Fruit fly (Drosophila melanogaster) whole organism, embryonic: ENCODE measurements around the gene CG5928.

Source experiments
- ATbp ChIP-seq: fragments of 200-800 bp; sonication (Bioruptor generic); optimal IDR thresholded peaks from 2 replicates; lab custom pipeline; 2017; ENCODE audit warnings: missing biosample characterization, mild to moderate bottlenecking, missing genetic modification characterization, missing genetic modification reagents
- Abd-B ChIP-seq: fragments of 200-800 bp; sonication (Bioruptor generic); optimal IDR thresholded peaks from 2 replicates; lab custom pipeline; 2018; ENCODE audit warnings: missing biosample characterization, mild to moderate bottlenecking, missing genetic modification characterization, moderate library complexity
- Atf6 ChIP-seq: fragments of 200-800 bp; sonication (Bioruptor generic); IDR thresholded peaks from 2 replicates; pipeline ENCODE4 v1.3.6; 2022; ENCODE audit warnings: missing biosample characterization, missing genetic modification characterization
- CG11093 ChIP-seq: fragments of 200-800 bp; sonication (Bioruptor generic); IDR thresholded peaks from 3 replicates; pipeline ENCODE4 v1.3.6; 2022; ENCODE audit warnings: missing biosample characterization, missing genetic modification characterization
- CG13624 ChIP-seq: fragments of 200-800 bp; sonication (Bioruptor generic); optimal IDR thresholded peaks from 2 replicates; lab custom pipeline; 2016; ENCODE audit warnings: missing biosample characterization, missing genetic modification characterization
- CG14710 ChIP-seq: fragments of 200-800 bp; sonication (Bioruptor generic); optimal IDR thresholded peaks from 3 replicates; lab custom pipeline; 2019; ENCODE audit warnings: missing biosample characterization, mild to moderate bottlenecking, missing genetic modification characterization, moderate library complexity
- CG14965 ChIP-seq: fragments of 200-800 bp; sonication (Bioruptor generic); optimal IDR thresholded peaks from 2 replicates; lab custom pipeline; 2016; ENCODE audit warnings: missing biosample characterization, missing genetic modification characterization, borderline replicate concordance
- CG18599 ChIP-seq: fragments of 200-800 bp; sonication (Bioruptor generic); optimal IDR thresholded peaks from 3 replicates; lab custom pipeline; 2017; ENCODE audit warnings: missing biosample characterization, missing genetic modification characterization, mild to moderate bottlenecking, moderate library complexity, missing genetic modification reagents
- CG3163 ChIP-seq: fragments of 200-800 bp; sonication (Bioruptor generic); optimal IDR thresholded peaks from 3 replicates; lab custom pipeline; 2016; ENCODE audit warnings: missing biosample characterization, missing genetic modification characterization
- CG32767 ChIP-seq: fragments of 200-800 bp; sonication (Bioruptor generic); IDR thresholded peaks from 2 replicates; pipeline ENCODE4 v1.3.6; 2022; ENCODE audit warnings: missing biosample characterization, missing genetic modification characterization
- CG34422 ChIP-seq: fragments of 200-800 bp; sonication (Bioruptor generic); IDR thresholded peaks from 3 replicates; pipeline ENCODE4 v1.3.6; 2022; ENCODE audit warnings: missing biosample characterization, missing genetic modification characterization
- CG4328 ChIP-seq: fragments of 200-800 bp; sonication (Bioruptor generic); optimal IDR thresholded peaks from 3 replicates; lab custom pipeline; 2017; ENCODE audit warnings: missing biosample characterization, missing genetic modification reagents, missing genetic modification characterization
- CG4360 ChIP-seq: fragments of 200-800 bp; sonication (Bioruptor generic); IDR thresholded peaks from 2 replicates; pipeline ENCODE4 v1.3.6; 2022; ENCODE audit warnings: missing biosample characterization, missing genetic modification characterization
- CG5180 ChIP-seq: fragments of 200-800 bp; sonication (Bioruptor generic); optimal IDR thresholded peaks from 3 replicates; lab custom pipeline; 2017; ENCODE audit warnings: missing biosample characterization, missing genetic modification characterization, mild to moderate bottlenecking, moderate library complexity, missing genetic modification reagents
- CG8388 ChIP-seq: fragments of 200-800 bp; sonication (Bioruptor generic); optimal IDR thresholded peaks from 2 replicates; lab custom pipeline; 2019; ENCODE audit warnings: missing biosample characterization, mild to moderate bottlenecking, missing genetic modification characterization, moderate library complexity
- CG9215 ChIP-seq: fragments of 200-800 bp; sonication (Bioruptor generic); IDR thresholded peaks from 2 replicates; pipeline ENCODE4 v1.3.6; 2022; ENCODE audit warnings: missing biosample characterization, missing genetic modification characterization
- CG9932 ChIP-seq: fragments of 200-800 bp; sonication (Bioruptor generic); IDR thresholded peaks from 2 replicates; pipeline ENCODE4 v1.3.6; 2022; ENCODE audit warnings: missing biosample characterization, missing genetic modification characterization
- D19A ChIP-seq: fragments of 200-800 bp; optimal IDR thresholded peaks from 3 replicates; lab custom pipeline; 2019; ENCODE audit warnings: missing biosample characterization, mild to moderate bottlenecking, missing genetic modification characterization, moderate library complexity
- Drgx ChIP-seq: fragments of 200-800 bp; sonication (Bioruptor generic); IDR thresholded peaks from 2 replicates; pipeline ENCODE4 v1.3.6; 2022; ENCODE audit warnings: missing biosample characterization, missing genetic modification characterization
- Hey ChIP-seq: fragments of 200-800 bp; sonication (Bioruptor generic); optimal IDR thresholded peaks from 3 replicates; lab custom pipeline; 2018; ENCODE audit warnings: missing biosample characterization, mild to moderate bottlenecking, missing genetic modification characterization
- HmgD ChIP-seq: fragments of 200-800 bp; sonication (Bioruptor generic); optimal IDR thresholded peaks from 3 replicates; lab custom pipeline; 2016; ENCODE audit warnings: missing biosample characterization, missing genetic modification characterization
- Hsf ChIP-seq: fragments of 200-800 bp; sonication (Bioruptor generic); optimal IDR thresholded peaks from 3 replicates; lab custom pipeline; 2016; ENCODE audit warnings: missing biosample characterization, missing genetic modification characterization
- Kr ChIP-seq: fragments of 200-800 bp; sonication (Bioruptor generic); optimal IDR thresholded peaks from 2 replicates; lab custom pipeline; 2017; ENCODE audit warnings: missing biosample characterization, mild to moderate bottlenecking, missing genetic modification characterization
- Ptx1 ChIP-seq: fragments of 200-800 bp; sonication (Bioruptor generic); IDR thresholded peaks from 2 replicates; pipeline ENCODE4 v1.3.6; 2022; ENCODE audit warnings: missing biosample characterization, missing genetic modification characterization
- Sox102F ChIP-seq: fragments of 200-800 bp; sonication (Bioruptor generic); optimal IDR thresholded peaks from 2 replicates; lab custom pipeline; 2018; ENCODE audit warnings: missing biosample characterization, mild to moderate bottlenecking, missing genetic modification characterization, moderate library complexity
- Taf1 ChIP-seq: fragments of 200-800 bp; sonication (Bioruptor generic); IDR thresholded peaks from 2 replicates; pipeline ENCODE4 v1.3.6; 2022; ENCODE audit warnings: missing biosample characterization, missing genetic modification characterization
- Usf ChIP-seq: fragments of 200-800 bp; sonication (Bioruptor generic); optimal IDR thresholded peaks from 2 replicates; lab custom pipeline; 2017; ENCODE audit warnings: missing genotype, missing biosample characterization, missing genetic modification characterization
- ab ChIP-seq: fragments of 200-800 bp; sonication (Bioruptor generic); optimal IDR thresholded peaks from 2 replicates; lab custom pipeline; 2016; ENCODE audit warnings: missing biosample characterization, missing genetic modification characterization
- ap ChIP-seq: fragments of 200-800 bp; sonication (Bioruptor generic); IDR thresholded peaks from 2 replicates; pipeline ENCODE4 v1.3.6; 2022; ENCODE audit warnings: missing biosample characterization, missing genetic modification characterization
- bsh ChIP-seq, 2 experiments: fragments of 200-800 bp; sonication (Bioruptor generic); optimal IDR thresholded peaks; 2 replicates each; lab custom pipeline; 2017 to 2018; ENCODE audit warnings: mild to moderate bottlenecking in 2 of 2, missing biosample characterization in 2 of 2, missing genetic modification characterization in 2 of 2, moderate library complexity in 1 of 2
- dimm ChIP-seq: fragments of 200-800 bp; sonication (Bioruptor generic); IDR thresholded peaks from 2 replicates; pipeline ENCODE4 v1.3.6; 2022; ENCODE audit warnings: missing biosample characterization, missing genetic modification characterization
- emc ChIP-seq: fragments of 200-800 bp; sonication (Bioruptor generic); optimal IDR thresholded peaks from 2 replicates; lab custom pipeline; 2016; ENCODE audit warnings: missing biosample characterization, missing genetic modification characterization
- eve ChIP-seq, 2 experiments: fragments of >200 bp; optimal IDR thresholded peaks; 2 replicates each; lab custom pipeline; 2017; ENCODE audit warnings: missing biosample characterization in 2 of 2, missing genetic modification characterization in 2 of 2
- gem ChIP-seq: fragments of 200-800 bp; sonication (Bioruptor generic); optimal IDR thresholded peaks from 2 replicates; lab custom pipeline; 2019; ENCODE audit warnings: missing biosample characterization, mild to moderate bottlenecking, missing genetic modification characterization, moderate library complexity
- gt ChIP-seq: fragments of 200-800 bp; sonication (Bioruptor generic); IDR thresholded peaks from 2 replicates; pipeline ENCODE4 v1.3.6; 2022; ENCODE audit warnings: missing biosample characterization, missing genetic modification characterization
- kah ChIP-seq: fragments of 200-800 bp; sonication (Bioruptor generic); optimal IDR thresholded peaks from 2 replicates; lab custom pipeline; 2018; ENCODE audit warnings: missing biosample characterization, mild to moderate bottlenecking, missing genetic modification characterization
- knrl ChIP-seq: fragments of 200-800 bp; sonication (Bioruptor generic); IDR thresholded peaks from 3 replicates; pipeline ENCODE4 v1.3.6; 2022; ENCODE audit warnings: missing biosample characterization, missing genetic modification characterization; ENCODE audit not compliant: partially characterized antibody
- luna ChIP-seq: fragments of 200-800 bp; sonication (Bioruptor generic); optimal IDR thresholded peaks from 2 replicates; lab custom pipeline; 2016; ENCODE audit warnings: missing biosample characterization, missing genetic modification characterization
- nom ChIP-seq: fragments of 200-800 bp; sonication (Bioruptor generic); optimal IDR thresholded peaks from 2 replicates; lab custom pipeline; 2017; ENCODE audit warnings: missing biosample characterization, missing genetic modification characterization, mild to moderate bottlenecking, moderate library complexity, missing genetic modification reagents
- pan ChIP-seq, 4 experiments: fragments of >200 bp in 3 of 4; fragments of 200-800 bp in 1 of 4; sonication (Bioruptor generic) in 1 of 4; optimal IDR thresholded peaks in 3 of 4; IDR thresholded peaks in 1 of 4; 2 replicates each; pipeline versions ENCODE4 v1.3.6 to Lab custom; 2017 to 2022; ENCODE audit warnings: missing biosample characterization in 2 of 4, missing genetic modification characterization in 2 of 4, mixed read lengths in 1 of 4
- prd ChIP-seq, 3 experiments: fragments of >200 bp in 2 of 3; fragments of 200-800 bp in 1 of 3; sonication (Bioruptor generic) in 1 of 3; optimal IDR thresholded peaks in 2 of 3; IDR thresholded peaks in 1 of 3; 2 replicates in 2 of 3; 3 replicates in 1 of 3; pipeline versions ENCODE4 v1.3.6 to Lab custom; 2017 to 2022; ENCODE audit warnings: missing biosample characterization in 1 of 3, missing genetic modification characterization in 1 of 3
- row ChIP-seq: fragments of 200-800 bp; sonication (Bioruptor generic); IDR thresholded peaks from 3 replicates; pipeline ENCODE4 v1.3.6; 2022; ENCODE audit warnings: missing biosample characterization, missing genetic modification characterization
- sens ChIP-seq: fragments of 200-800 bp; sonication (Bioruptor generic); peaks from one replicate; lab custom pipeline; 2016; ENCODE audit warnings: missing biosample characterization, missing genetic modification characterization
- usp ChIP-seq: fragments of >200 bp; optimal IDR thresholded peaks from 2 replicates; lab custom pipeline; 2017; ENCODE audit warnings: missing biosample characterization, missing genetic modification characterization

The CG5928 gene

DNA sequence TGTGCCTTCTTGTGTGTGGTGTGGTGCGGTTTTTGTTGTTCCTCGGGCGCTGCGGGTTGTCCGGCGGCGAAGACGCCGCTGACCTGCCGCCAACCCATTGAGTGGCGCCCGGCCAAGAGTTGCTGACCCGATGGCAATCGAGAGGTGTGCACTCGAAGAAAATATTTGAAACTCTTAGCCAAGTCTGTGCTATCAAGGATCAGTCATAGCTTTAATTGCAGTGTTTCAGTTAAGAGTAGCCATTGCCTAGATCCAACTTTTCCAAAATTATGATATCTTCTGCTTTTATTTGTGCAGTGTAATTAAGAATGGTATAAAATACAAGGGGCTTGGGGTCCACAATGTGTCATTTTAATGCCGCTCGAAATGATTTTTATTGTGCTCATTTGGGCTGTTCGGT is 43.1 kb upstream of the CG5928 start (continued):
- TF ChIP-seq dimm (GFP tag; lab: Robert Waterston, UW), result no peak
- no peak for TF ChIP-seq eve (GFP tag; optimal IDR thresholded peaks at IDR 0.05; lab: Kevin White, UChicago)

DNA sequence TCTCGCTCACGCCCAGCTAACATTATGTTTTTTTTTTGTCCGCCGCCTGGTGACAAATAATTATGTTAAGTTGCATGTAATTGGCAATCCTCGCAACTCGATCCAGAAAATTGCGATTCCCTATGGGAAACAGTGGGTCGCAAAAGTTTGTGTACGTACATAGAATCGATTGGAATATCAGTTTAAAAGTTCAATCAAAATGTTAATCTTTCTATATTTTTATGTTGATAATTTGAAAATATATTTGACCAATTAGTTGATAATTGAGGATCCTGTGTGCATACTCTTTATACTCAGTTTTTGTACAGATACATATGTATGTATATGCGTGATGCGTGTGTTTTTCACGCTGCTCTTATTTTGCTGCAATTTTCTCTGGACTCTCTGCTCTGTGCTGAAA is 39.9 kb upstream of the CG5928 start:
- TF ChIP-seq CG8388 (peak; percentile 70), CG9215 (GFP tag; lab: Robert Waterston, UW) (no peak), Ptx1 (GFP tag; lab: Robert Waterston, UW) (0 out of 2 replicates have a peak, but pooled peaks have one; percentile 15), CG4360 (GFP tag; lab: Robert Waterston, UW) (no peak), CG9932 (GFP tag; lab: Robert Waterston, UW) (no peak), nom (GFP tag; lab: Kevin White, UChicago) (peak; percentile 38), pan (optimal IDR thresholded peaks at IDR 0.05; lab: Kevin White, UChicago) (no peak), pan (GFP tag; optimal IDR thresholded peaks at IDR 0.05 in 1 of 2, IDR thresholded peaks at IDR 0.05 in 1 of 2) (peak in 1 of 2 experiments; percentile 25), sens (peak; percentile 49), usp (GFP tag; lab: Kevin White, UChicago) (no peak), CG3163 (GFP tag; lab: Kevin White, UChicago) (no peak), CG14965 (GFP tag; lab: Kevin White, UChicago) (no peak), CG11093 (GFP tag; lab: Robert Waterston, UW) (peak; percentile 11; the same call in 1 of the 3 replicates), CG34422 (GFP tag; lab: Robert Waterston, UW) (no peak), Hsf (GFP tag; lab: Kevin White, UChicago) (no peak), CG32767 (GFP tag; lab: Robert Waterston, UW) (no peak), Sox102F (GFP tag; lab: Kevin White, UChicago) (peak; percentile 0), Kr (GFP tag; lab: Kevin White, UChicago) (no peak), ab (GFP tag; lab: Kevin White, UChicago) (no peak), gt (GFP tag; lab: Robert Waterston, UW) (no peak), Abd-B (no peak), CG13624 (no peak), CG18599 (no peak), CG5180 (GFP tag; lab: Kevin White, UChicago) (no peak), knrl (GFP tag; lab: Robert Waterston, UW) (no peak), row (0 out of 3 replicates have a peak, but pooled peaks have one; percentile 15), prd (optimal IDR thresholded peaks at IDR 0.05; lab: Kevin White, UChicago) (no peak), prd (GFP tag; IDR thresholded peaks at IDR 0.05; lab: Robert Waterston, UW) (peak; percentile 38; the same call in 1 of the 3 replicates), CG4328 (GFP tag; lab: Kevin White, UChicago) (no peak), CG14710 (tag; lab: Kevin White, UChicago) (no peak), D19A (tag; lab: Kevin White, UChicago) (no peak), Usf (GFP tag; lab: Kevin White, UChicago) (no peak), Drgx (GFP tag; lab: Robert Waterston, UW) (peak; percentile 79), HmgD (GFP tag; lab: Kevin White, UChicago) (no peak), Hey (tag; lab: Kevin White, UChicago) (no peak), ATbp (no peak), luna (GFP tag; lab: Kevin White, UChicago) (no peak), ap (GFP tag; lab: Robert Waterston, UW) (no peak), gem (tag; lab: Kevin White, UChicago) (peak; percentile 10), Atf6 (no peak), kah (GFP tag; lab: Kevin White, UChicago) (no peak), Taf1 (GFP tag; lab: Robert Waterston, UW) (no peak), emc (GFP tag; lab: Kevin White, UChicago) (no peak), bsh (GFP tag; optimal IDR thresholded peaks at IDR 0.05; lab: Kevin White, UChicago) (peak in 1 of 2 experiments; percentile 11)
